Fruit fly (Drosophila melanogaster) whole organism, embryonic: ENCODE results near the gene Ythdf.
A peak's percentile ranks its signal among the peaks of the same experiment; 100 is the strongest.

Experiments used
- Asciz ChIP-seq: fragments of 200-800 bp; sonication (Bioruptor generic); optimal IDR thresholded peaks from 2 replicates; lab custom pipeline; 2017; ENCODE audit warnings: missing biosample characterization, mild to moderate bottlenecking, missing genetic modification characterization, missing genetic modification reagents
- Atf6 ChIP-seq: fragments of 200-800 bp; sonication (Bioruptor generic); IDR thresholded peaks from 2 replicates; pipeline ENCODE4 v1.3.6; 2022; ENCODE audit warnings: missing biosample characterization, missing genetic modification characterization
- Blimp-1 ChIP-seq: fragments of 200-800 bp; sonication (Bioruptor generic); optimal IDR thresholded peaks from 3 replicates; lab custom pipeline; 2018; ENCODE audit warnings: missing biosample characterization, missing genetic modification characterization, mild to moderate bottlenecking, moderate library complexity, missing genetic modification reagents
- Bteb2 ChIP-seq: fragments of 200-800 bp; sonication (Bioruptor generic); optimal IDR thresholded peaks from 2 replicates; lab custom pipeline; 2016; ENCODE audit warnings: missing biosample characterization, missing genetic modification characterization
- CG10274 ChIP-seq: fragments of 200-800 bp; sonication (Bioruptor generic); optimal IDR thresholded peaks from 3 replicates; lab custom pipeline; 2017; ENCODE audit warnings: missing biosample characterization, mild to moderate bottlenecking, missing genetic modification characterization
- CG10366 ChIP-seq: fragments of 200-800 bp; sonication (Bioruptor generic); IDR thresholded peaks from 2 replicates; pipeline ENCODE4 v1.3.6; 2022; ENCODE audit warnings: missing biosample characterization, missing genetic modification characterization
- CG13123 ChIP-seq: fragments of 200-800 bp; sonication (Bioruptor generic); optimal IDR thresholded peaks from 2 replicates; lab custom pipeline; 2016; ENCODE audit warnings: missing biosample characterization, missing genetic modification characterization
- CG14441 ChIP-seq: fragments of 200-800 bp; sonication (Bioruptor generic); IDR thresholded peaks from 2 replicates; pipeline ENCODE4 v1.3.6; 2022; ENCODE audit warnings: missing biosample characterization, missing genetic modification characterization
- CG16779 ChIP-seq: fragments of 200-800 bp; sonication (Bioruptor generic); IDR thresholded peaks from 2 replicates; pipeline ENCODE4 v1.3.6; 2022; ENCODE audit warnings: missing biosample characterization, missing genetic modification characterization
- CG16863 ChIP-seq: fragments of 200-800 bp; sonication (Bioruptor generic); optimal IDR thresholded peaks from 3 replicates; lab custom pipeline; 2016; ENCODE audit warnings: missing biosample characterization, missing genetic modification characterization
- CG17328 ChIP-seq: fragments of 200-800 bp; sonication (Bioruptor generic); IDR thresholded peaks from 2 replicates; pipeline ENCODE4 v1.3.6; 2022; ENCODE audit warnings: missing biosample characterization, missing genetic modification characterization
- CG17361 ChIP-seq: fragments of 200-800 bp; sonication (Bioruptor generic); IDR thresholded peaks from 3 replicates; pipeline ENCODE4 v1.3.6; 2022; ENCODE audit warnings: missing biosample characterization, missing genetic modification characterization
- CG17912 ChIP-seq: fragments of 200-800 bp; sonication (Bioruptor generic); optimal IDR thresholded peaks from 2 replicates; lab custom pipeline; 2018; ENCODE audit warnings: missing biosample characterization, mild to moderate bottlenecking, missing genetic modification characterization
- CG18619 ChIP-seq: fragments of 200-800 bp; sonication (Bioruptor generic); optimal IDR thresholded peaks from 3 replicates; lab custom pipeline; 2017; ENCODE audit warnings: missing biosample characterization, mild to moderate bottlenecking, missing genetic modification characterization
- CG30020 ChIP-seq: fragments of 200-800 bp; optimal IDR thresholded peaks from 2 replicates; lab custom pipeline; 2019; ENCODE audit warnings: missing biosample characterization, mild to moderate bottlenecking, missing genetic modification characterization, moderate library complexity
- CG3847 ChIP-seq: fragments of 200-800 bp; sonication (Bioruptor generic); IDR thresholded peaks from 2 replicates; pipeline ENCODE4 v1.3.6; 2022; ENCODE audit warnings: missing biosample characterization, missing genetic modification characterization
- CG6683 ChIP-seq: fragments of 200-800 bp; sonication (Bioruptor generic); optimal IDR thresholded peaks from 2 replicates; lab custom pipeline; 2017; ENCODE audit warnings: missing biosample characterization, mild to moderate bottlenecking, missing genetic modification characterization, missing genetic modification reagents
- CG9437 ChIP-seq: fragments of 200-800 bp; sonication (Bioruptor generic); optimal IDR thresholded peaks from 2 replicates; lab custom pipeline; 2018; ENCODE audit warnings: missing biosample characterization, mild to moderate bottlenecking, missing genetic modification characterization
- CG9932 ChIP-seq: fragments of 200-800 bp; sonication (Bioruptor generic); IDR thresholded peaks from 2 replicates; pipeline ENCODE4 v1.3.6; 2022; ENCODE audit warnings: missing biosample characterization, missing genetic modification characterization
- CrebB ChIP-seq: fragments of 200-800 bp; sonication (Bioruptor generic); optimal IDR thresholded peaks from 3 replicates; lab custom pipeline; 2018; ENCODE audit warnings: missing biosample characterization, mild to moderate bottlenecking, missing genetic modification characterization
- D19B ChIP-seq: fragments of 200-800 bp; sonication (Bioruptor generic); optimal IDR thresholded peaks from 2 replicates; lab custom pipeline; 2017; ENCODE audit warnings: missing biosample characterization, mild to moderate bottlenecking, missing genetic modification characterization
- Dek ChIP-seq: fragments of 200-800 bp; sonication (Bioruptor generic); optimal IDR thresholded peaks from 3 replicates; lab custom pipeline; 2019; ENCODE audit warnings: missing biosample characterization, mild to moderate bottlenecking, missing genetic modification characterization, moderate library complexity
- Doc3 ChIP-seq: fragments of 200-800 bp; sonication (Bioruptor generic); IDR thresholded peaks from 3 replicates; pipeline ENCODE4 v1.3.6; 2022; ENCODE audit warnings: missing biosample characterization, missing genetic modification characterization; ENCODE audit not compliant: partially characterized antibody
- ERR ChIP-seq: fragments of 200-800 bp; sonication (Bioruptor generic); optimal IDR thresholded peaks from 2 replicates; lab custom pipeline; 2016; ENCODE audit warnings: missing biosample characterization, missing genetic modification characterization
- Fer2 ChIP-seq: fragments of 200-800 bp; sonication (Bioruptor generic); optimal IDR thresholded peaks from 2 replicates; lab custom pipeline; 2018; ENCODE audit warnings: missing biosample characterization, mild to moderate bottlenecking, missing genetic modification characterization, moderate library complexity
- Gsc ChIP-seq: fragments of 200-800 bp; sonication (Bioruptor generic); IDR thresholded peaks from 2 replicates; pipeline ENCODE4 v1.3.6; 2022; ENCODE audit warnings: missing biosample characterization, missing genetic modification characterization
- HmgD ChIP-seq: fragments of 200-800 bp; sonication (Bioruptor generic); optimal IDR thresholded peaks from 3 replicates; lab custom pipeline; 2016; ENCODE audit warnings: missing biosample characterization, missing genetic modification characterization
- Hsf ChIP-seq: fragments of 200-800 bp; sonication (Bioruptor generic); optimal IDR thresholded peaks from 3 replicates; lab custom pipeline; 2016; ENCODE audit warnings: missing biosample characterization, missing genetic modification characterization
- MBD-R2 ChIP-seq: fragments of 200-800 bp; sonication (Bioruptor generic); IDR thresholded peaks from 2 replicates; pipeline ENCODE4 v1.3.6; 2022; ENCODE audit warnings: missing biosample characterization, missing genetic modification characterization
- Oaz ChIP-seq: fragments of 200-800 bp; sonication (Bioruptor generic); IDR thresholded peaks from 2 replicates; pipeline ENCODE4 v1.3.6; 2022; ENCODE audit warnings: missing biosample characterization, missing genetic modification characterization
- PHDP ChIP-seq: fragments of 200-800 bp; sonication (Bioruptor generic); optimal IDR thresholded peaks from 3 replicates; lab custom pipeline; 2018; ENCODE audit warnings: missing biosample characterization, mild to moderate bottlenecking, missing genetic modification characterization, moderate library complexity
- Rfx ChIP-seq: fragments of 200-800 bp; sonication (Bioruptor generic); IDR thresholded peaks from 2 replicates; pipeline ENCODE4 v1.3.6; 2022; ENCODE audit warnings: missing biosample characterization, missing genetic modification characterization
- Xbp1 ChIP-seq: fragments of 200-800 bp; sonication (Bioruptor generic); optimal IDR thresholded peaks from 3 replicates; lab custom pipeline; 2016; ENCODE audit warnings: missing biosample characterization, mild to moderate bottlenecking, missing genetic modification characterization
- bigmax ChIP-seq: fragments of 200-800 bp; sonication (Bioruptor generic); optimal IDR thresholded peaks from 2 replicates; lab custom pipeline; 2018; ENCODE audit warnings: missing biosample characterization, mild to moderate bottlenecking, missing genetic modification characterization
- btn ChIP-seq: fragments of 200-800 bp; sonication (Bioruptor generic); optimal IDR thresholded peaks from 2 replicates; lab custom pipeline; 2016; ENCODE audit warnings: missing biosample characterization, missing genetic modification characterization
- cas ChIP-seq: fragments of 200-800 bp; sonication (Bioruptor generic); IDR thresholded peaks from 2 replicates; pipeline ENCODE4 v1.3.6; 2022; ENCODE audit warnings: missing biosample characterization, missing genetic modification characterization
- ci ChIP-seq: fragments of 200-800 bp; sonication (Bioruptor generic); IDR thresholded peaks from 3 replicates; pipeline ENCODE4 v1.3.6; 2022; ENCODE audit warnings: missing biosample characterization, missing genetic modification characterization
- crc ChIP-seq: fragments of 200-800 bp; sonication (Bioruptor generic); optimal IDR thresholded peaks from 2 replicates; lab custom pipeline; 2016; ENCODE audit warnings: missing biosample characterization, missing genetic modification characterization
- da ChIP-seq: fragments of 200-800 bp; sonication (Bioruptor generic); optimal IDR thresholded peaks from 2 replicates; lab custom pipeline; 2016; ENCODE audit warnings: missing biosample characterization, missing genetic modification characterization
- dati ChIP-seq: fragments of 200-800 bp; sonication (Bioruptor generic); IDR thresholded peaks from 2 replicates; pipeline ENCODE4 v1.3.6; 2022; ENCODE audit warnings: missing biosample characterization, missing genetic modification characterization
- dmrt11E ChIP-seq: fragments of 200-800 bp; sonication (Bioruptor generic); optimal IDR thresholded peaks from 3 replicates; lab custom pipeline; 2018; ENCODE audit warnings: missing biosample characterization, mild to moderate bottlenecking, missing genetic modification characterization, moderate library complexity
- en ChIP-seq: fragments of 200-800 bp; sonication (Bioruptor generic); optimal IDR thresholded peaks from 2 replicates; lab custom pipeline; 2016; ENCODE audit warnings: missing biosample characterization, missing genetic modification characterization
- exex ChIP-seq: fragments of 200-800 bp; sonication (Bioruptor generic); optimal IDR thresholded peaks from 4 replicates; lab custom pipeline; 2018; ENCODE audit warnings: missing biosample characterization, mild to moderate bottlenecking, missing genetic modification characterization, moderate library complexity
- gem ChIP-seq: fragments of 200-800 bp; sonication (Bioruptor generic); optimal IDR thresholded peaks from 2 replicates; lab custom pipeline; 2019; ENCODE audit warnings: missing biosample characterization, mild to moderate bottlenecking, missing genetic modification characterization, moderate library complexity
- knrl ChIP-seq: fragments of 200-800 bp; sonication (Bioruptor generic); IDR thresholded peaks from 3 replicates; pipeline ENCODE4 v1.3.6; 2022; ENCODE audit warnings: missing biosample characterization, missing genetic modification characterization; ENCODE audit not compliant: partially characterized antibody
- luna ChIP-seq: fragments of 200-800 bp; sonication (Bioruptor generic); optimal IDR thresholded peaks from 2 replicates; lab custom pipeline; 2016; ENCODE audit warnings: missing biosample characterization, missing genetic modification characterization
- nau ChIP-seq: fragments of 200-800 bp; sonication (Bioruptor generic); optimal IDR thresholded peaks from 3 replicates; lab custom pipeline; 2017; ENCODE audit warnings: missing biosample characterization, mild to moderate bottlenecking, missing genetic modification characterization, missing genetic modification reagents
- sens-2 ChIP-seq: fragments of 200-800 bp; sonication (Bioruptor generic); IDR thresholded peaks from 2 replicates; pipeline ENCODE4 v1.3.6; 2022; ENCODE audit warnings: missing biosample characterization, missing genetic modification characterization
- slp2 ChIP-seq: fragments of 200-800 bp; sonication (Bioruptor generic); optimal IDR thresholded peaks from 2 replicates; lab custom pipeline; 2016; ENCODE audit warnings: missing biosample characterization, missing genetic modification characterization
- sob ChIP-seq: fragments of 200-800 bp; sonication (Bioruptor generic); IDR thresholded peaks from 2 replicates; pipeline ENCODE4 v1.3.6; 2022; ENCODE audit warnings: missing biosample characterization, missing genetic modification characterization

Gene Ythdf

dm6 chr3R:25024895-25025557, 14.0 kb downstream of the Ythdf start, which contains the start of the genes EMC6 and Hr96 (continued):
- TF ChIP-seq Rfx (GFP tag; lab: Robert Waterston, UW): peak; percentile 97
- TF ChIP-seq CG10366: peak; percentile 93
- peak; percentile 81 for TF ChIP-seq btn (GFP tag; lab: Kevin White, UChicago)
- peak; percentile 93 for TF ChIP-seq Oaz (GFP tag; lab: Robert Waterston, UW)
- peak; percentile 89 for TF ChIP-seq Blimp-1 (GFP tag; lab: Kevin White, UChicago)
- TF ChIP-seq Bteb2: peak; percentile 93
- peak; percentile 85 for TF ChIP-seq exex
- TF ChIP-seq Asciz (GFP tag; lab: Kevin White, UChicago): peak; percentile 83
- TF ChIP-seq HmgD: peak; percentile 55
- TF ChIP-seq sob: peak; percentile 96
- TF ChIP-seq crc (GFP tag; lab: Kevin White, UChicago): peak; percentile 77
- TF ChIP-seq Hsf (GFP tag; lab: Kevin White, UChicago): peak; percentile 96
- no peak for TF ChIP-seq nau (GFP tag; lab: Kevin White, UChicago)
- TF ChIP-seq dmrt11E (tag; lab: Kevin White, UChicago): peak; percentile 90
- TF ChIP-seq ERR (GFP tag; lab: Kevin White, UChicago): peak; percentile 82
- peak; percentile 91 for TF ChIP-seq CG18619 (GFP tag; lab: Kevin White, UChicago)
- TF ChIP-seq ci (GFP tag; lab: Robert Waterston, UW): peak; percentile 95
- peak; percentile 69 for TF ChIP-seq knrl (GFP tag; lab: Robert Waterston, UW)
- TF ChIP-seq dati: peak; percentile 74; the same call in 1 of the 2 replicates
- TF ChIP-seq CG13123: no peak
- TF ChIP-seq da: peak; percentile 60
- TF ChIP-seq CrebB: peak; percentile 92
- TF ChIP-seq CG10274 (GFP tag; lab: Kevin White, UChicago): peak; percentile 57
- TF ChIP-seq MBD-R2 (GFP tag; lab: Robert Waterston, UW): peak; percentile 97
- peak; percentile 96 for TF ChIP-seq Xbp1 (GFP tag; lab: Kevin White, UChicago)
- peak; percentile 93 for TF ChIP-seq Dek (tag; lab: Kevin White, UChicago)
- peak; percentile 95 for TF ChIP-seq CG3847
- peak; percentile 87 for TF ChIP-seq cas (GFP tag; lab: Robert Waterston, UW)
- peak; percentile 93 for TF ChIP-seq CG17328 (GFP tag; lab: Robert Waterston, UW)
- TF ChIP-seq CG9437 (GFP tag; lab: Kevin White, UChicago): peak; percentile 71
- TF ChIP-seq bigmax (GFP tag; lab: Kevin White, UChicago): peak; percentile 30
- TF ChIP-seq D19B: peak; percentile 81
- TF ChIP-seq CG16779 (GFP tag; lab: Robert Waterston, UW): peak; percentile 93
- peak; percentile 96 for TF ChIP-seq gem
- TF ChIP-seq slp2: peak; percentile 91
- peak; percentile 88 for TF ChIP-seq CG17912 (GFP tag; lab: Kevin White, UChicago)
- TF ChIP-seq CG16863: peak; percentile 89
- peak; percentile 80 for TF ChIP-seq en (GFP tag; lab: Kevin White, UChicago)
- peak; percentile 96 for TF ChIP-seq sens-2 (GFP tag; lab: Robert Waterston, UW)
- TF ChIP-seq CG30020 (tag; lab: Kevin White, UChicago): peak; percentile 79
- peak; percentile 55; the same call in 1 of the 3 replicates for TF ChIP-seq Doc3 (GFP tag; lab: Robert Waterston, UW)
- TF ChIP-seq CG14441 (GFP tag; lab: Robert Waterston, UW): peak; percentile 93
- TF ChIP-seq CG17361 (GFP tag; lab: Robert Waterston, UW): peak; percentile 93
- TF ChIP-seq luna (GFP tag; lab: Kevin White, UChicago): peak; percentile 89
- TF ChIP-seq Atf6 (GFP tag; lab: Robert Waterston, UW): peak; percentile 93
- peak; percentile 97 for TF ChIP-seq CG9932
- peak; percentile 83 for TF ChIP-seq CG6683 (GFP tag; lab: Kevin White, UChicago)
- TF ChIP-seq PHDP (tag; lab: Kevin White, UChicago): peak; percentile 92
- TF ChIP-seq Fer2 (tag; lab: Kevin White, UChicago): peak; percentile 90
- TF ChIP-seq Gsc: peak; percentile 65
